Worm (Caenorhabditis elegans) whole organism, L1 larva: ENCODE data around the gene syd-9.

Experiments used
- lsy-2 ChIP-seq, 2 experiments: fragments of 150-350 bp; optimal IDR thresholded peaks; 2 replicates each; lab custom pipeline; 2014; ENCODE audit warnings: missing biosample characterization in 2 of 2, missing genetic modification characterization in 2 of 2
- nhr-76 ChIP-seq: sonication (generic microtip); optimal IDR thresholded peaks from 2 replicates; lab custom pipeline; 2017; ENCODE audit warnings: missing biosample characterization, missing genetic modification characterization

DNA sequence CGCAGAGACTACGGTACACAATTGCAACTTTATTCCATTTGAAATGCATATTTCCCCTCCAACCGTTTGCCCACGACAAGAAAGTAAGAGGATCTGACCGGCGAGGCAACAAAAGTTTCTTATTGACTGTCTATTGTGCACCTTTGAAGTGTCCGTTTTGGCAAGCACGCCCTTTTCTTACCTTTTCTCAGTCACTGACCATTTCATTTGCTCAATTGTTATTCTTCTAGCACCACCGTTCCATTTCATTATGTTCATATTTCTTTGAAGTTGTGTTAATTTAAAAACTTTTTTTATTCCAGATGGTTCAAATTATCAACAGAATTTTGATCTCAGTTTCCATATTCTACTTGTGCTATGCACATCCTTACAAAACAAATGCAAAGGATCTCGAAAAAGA is 6.5 kb upstream of the syd-9 start, which contains the start of gene spp-22:
- TF ChIP-seq nhr-76 (tag; lab: Kevin White, UChicago) (no peak), lsy-2 (tag; optimal IDR thresholded peaks at IDR 0.05; lab: Kevin White, UChicago) (no peak)
